Fruit fly (Drosophila melanogaster) whole organism, adult: ENCODE data around the gene CAH4.

Source experiments
- CG11617 ChIP-seq: fragments of 200-800 bp; sonication (Bioruptor generic); optimal IDR thresholded peaks from 2 replicates; lab custom pipeline; 2017; ENCODE audit warnings: mild to moderate bottlenecking, missing biosample characterization, missing genetic modification reagents, missing genetic modification characterization
- CG12768 ChIP-seq: fragments of 200-800 bp; sonication (Bioruptor generic); optimal IDR thresholded peaks from 2 replicates; lab custom pipeline; 2017; ENCODE audit warnings: missing biosample characterization, missing genetic modification characterization, mild to moderate bottlenecking, moderate library complexity, missing genetic modification reagents
- CG1620 ChIP-seq: fragments of 200-800 bp; sonication (Bioruptor generic); optimal IDR thresholded peaks from 2 replicates; lab custom pipeline; 2016; ENCODE audit warnings: missing biosample characterization, missing genetic modification characterization
- CG5204 ChIP-seq: fragments of 200-800 bp; sonication (Bioruptor generic); optimal IDR thresholded peaks from 2 replicates; lab custom pipeline; 2016; ENCODE audit warnings: missing biosample characterization, missing genetic modification characterization
- CG7045 ChIP-seq: fragments of 200-800 bp; sonication (Bioruptor generic); optimal IDR thresholded peaks from 2 replicates; lab custom pipeline; 2017; ENCODE audit warnings: missing biosample characterization, mild to moderate bottlenecking, missing genetic modification characterization
- CG7101 ChIP-seq: fragments of 200-800 bp; sonication (Bioruptor generic); optimal IDR thresholded peaks from 2 replicates; lab custom pipeline; 2018; ENCODE audit warnings: missing biosample characterization, mild to moderate bottlenecking, missing genetic modification characterization, moderate library complexity
- Hr96 ChIP-seq: fragments of 200-800 bp; sonication (Bioruptor generic); optimal IDR thresholded peaks from 2 replicates; lab custom pipeline; 2016; ENCODE audit warnings: missing biosample characterization, missing genetic modification characterization
- cic ChIP-seq: fragments of 200-800 bp; sonication (Bioruptor generic); optimal IDR thresholded peaks from 2 replicates; lab custom pipeline; 2017; ENCODE audit warnings: missing biosample characterization, mild to moderate bottlenecking, missing genetic modification characterization, moderate library complexity
- cnc ChIP-seq, 2 experiments: fragments of >200 bp; optimal IDR thresholded peaks; 2 replicates each; lab custom pipeline; 2017
- kay ChIP-seq: fragments of 200-800 bp; sonication (Bioruptor generic); peaks from one replicate; lab custom pipeline; 2016; ENCODE audit warnings: missing biosample characterization, missing genetic modification characterization, borderline replicate concordance
- ovo ChIP-seq: fragments of 200-800 bp; sonication (Bioruptor generic); optimal IDR thresholded peaks from 2 replicates; lab custom pipeline; 2016; ENCODE audit warnings: missing biosample characterization, missing genetic modification characterization
- toe ChIP-seq: fragments of 200-800 bp; sonication (Bioruptor generic); optimal IDR thresholded peaks from 2 replicates; lab custom pipeline; 2016; ENCODE audit warnings: missing biosample characterization, missing genetic modification characterization

dm6 chr3R:24893320-24893955 is 36.1 kb upstream of the CAH4 start:
- TF ChIP-seq toe (GFP tag; lab: Kevin White, UChicago) = no peak
- no peak for TF ChIP-seq ovo (GFP tag; lab: Kevin White, UChicago)
- TF ChIP-seq Hr96 = no peak
- TF ChIP-seq cnc (optimal IDR thresholded peaks at IDR 0.05; lab: Kevin White, UChicago) = no peak
- no peak for TF ChIP-seq CG7101 (tag; lab: Kevin White, UChicago)
- TF ChIP-seq CG12768 (GFP tag; lab: Kevin White, UChicago) = no peak
- no peak for TF ChIP-seq CG11617
- no peak for TF ChIP-seq CG5204 (GFP tag; lab: Kevin White, UChicago)
- no peak for TF ChIP-seq cic (GFP tag; lab: Kevin White, UChicago)
- TF ChIP-seq kay = no peak
- no peak for TF ChIP-seq CG1620
- no peak for TF ChIP-seq CG7045 (GFP tag; lab: Kevin White, UChicago)
